Worm (Caenorhabditis elegans) whole organism, L4/young adult: Measurements from ENCODE around the gene lurp-2.

Experiments
- W03F9.2 ChIP-seq: fragments of 150-350 bp; optimal IDR thresholded peaks from 2 replicates; lab custom pipeline; 2014; ENCODE audit warnings: missing biosample characterization, missing genetic modification characterization
- dao-5 ChIP-seq: sonication (generic microtip); optimal IDR thresholded peaks from 2 replicates; lab custom pipeline; 2016; ENCODE audit warnings: missing genotype, missing genetic modification characterization, moderate library complexity, missing compliant biosample characterization
- him-1 ChIP-seq: sonication (generic microtip); optimal IDR thresholded peaks from 2 replicates; lab custom pipeline; 2016; ENCODE audit warnings: missing genotype, missing genetic modification reagents, missing genetic modification characterization, missing compliant biosample characterization

- TF ChIP-seq W03F9.2 (tag; lab: Kevin White, UChicago), result no peak
- TF ChIP-seq dao-5 (tag; lab: Kevin White, UChicago), result no peak
- TF ChIP-seq him-1 (tag; lab: Kevin White, UChicago), result no peak
These were observed 32.8 kb upstream of the lurp-2 start, which contains the start of gene srv-8 for ce11 chrV:13420640-13421039.
